Fruit fly (Drosophila melanogaster): ENCODE results near the gene hzg.

DNA sequence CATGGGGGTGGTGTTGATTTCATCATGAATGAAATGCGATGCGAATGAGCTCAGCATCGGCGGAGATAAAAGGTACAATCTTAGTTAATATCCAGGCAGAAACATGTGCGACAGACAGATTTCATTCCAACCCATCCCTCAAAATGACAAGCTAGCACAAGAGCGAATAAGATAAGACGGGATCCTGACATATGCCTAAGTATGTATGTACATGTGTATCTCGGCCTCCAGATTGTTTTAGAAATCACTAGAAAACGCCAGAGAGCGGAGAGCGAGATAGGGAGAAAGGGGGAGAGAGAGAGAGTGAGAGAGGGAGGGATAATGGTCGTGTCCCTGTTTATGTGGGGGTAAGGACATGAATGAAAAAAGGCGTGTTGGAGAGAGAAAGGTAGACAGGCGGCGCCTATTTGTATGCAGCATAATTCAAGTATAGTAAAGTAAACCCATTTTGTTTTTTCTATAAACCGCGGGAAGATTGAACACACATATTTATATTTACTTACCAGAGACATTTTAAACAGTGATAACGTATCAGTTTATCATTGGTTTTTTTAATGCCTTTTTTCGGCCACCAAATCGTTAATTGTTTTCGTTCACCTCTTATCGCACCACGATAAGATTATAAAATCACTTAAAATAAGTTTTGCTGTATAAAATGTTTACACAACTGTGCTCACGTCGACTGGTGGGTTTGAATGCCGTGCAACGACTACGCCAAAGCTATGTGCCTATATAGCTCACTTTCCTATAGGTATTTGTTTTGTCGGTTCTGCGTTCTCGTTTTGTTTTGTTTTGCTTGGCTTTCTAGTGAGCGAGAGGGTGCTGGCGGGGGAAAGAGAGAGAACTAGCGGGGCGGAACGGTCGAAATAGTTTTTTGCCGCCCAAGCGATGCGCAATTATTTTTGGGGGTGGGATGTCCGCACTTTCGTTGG, 45.7 kb upstream of the hzg start:
- TF ChIP-seq Hr96 (GFP tag; optimal IDR thresholded peaks at IDR 0.05) (peak; percentile 13), CG14711 (tag; optimal IDR thresholded peaks at IDR 0.05) (peak; percentile 33), pad (GFP tag; optimal IDR thresholded peaks at IDR 0.05) (peak; percentile 21), Clk (GFP tag; optimal IDR thresholded peaks at IDR 0.05) (peak; percentile 39), CG7045 (GFP tag; optimal IDR thresholded peaks at IDR 0.05) (peak; percentile 23), ovo (GFP tag; optimal IDR thresholded peaks at IDR 0.05) (peak; percentile 48), kay (GFP tag; ENCODE audit: borderline replicate concordance) (peak; percentile 47), Crg-1 (GFP tag; optimal IDR thresholded peaks at IDR 0.05) (peak; percentile 47), bab1 (GFP tag; optimal IDR thresholded peaks at IDR 0.05) (no peak), CG33017 (tag; optimal IDR thresholded peaks at IDR 0.05) (peak; percentile 82), CG1620 (GFP tag; optimal IDR thresholded peaks at IDR 0.05) (peak; percentile 19), CG11617 (GFP tag; optimal IDR thresholded peaks at IDR 0.05) (peak; percentile 78), CG7101 (tag; optimal IDR thresholded peaks at IDR 0.05) (peak; percentile 38)
